Worm (Caenorhabditis elegans): ENCODE data around the gene coh-4.

DNA sequence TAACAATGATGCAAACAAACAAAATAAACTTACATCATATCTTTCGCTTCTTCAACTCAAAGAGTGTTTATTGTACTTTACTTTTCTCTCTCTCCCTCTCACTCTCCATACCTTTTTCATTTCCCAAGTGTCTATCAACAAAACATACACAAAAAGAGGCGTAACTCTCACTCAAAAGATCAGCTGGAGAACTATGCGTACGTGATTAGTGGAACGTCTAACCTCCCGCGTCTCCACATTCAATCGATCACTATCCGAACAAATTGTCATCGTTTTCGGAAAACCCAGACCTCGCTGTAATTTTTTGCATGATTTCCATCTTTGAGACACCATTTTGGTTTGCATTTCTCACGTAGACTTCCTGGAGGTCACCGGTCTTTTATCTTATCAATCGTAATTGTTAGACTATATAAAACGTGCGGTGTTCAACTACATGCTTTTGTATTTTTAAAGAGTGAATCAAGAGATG, 43.9 kb downstream of the coh-4 start, which contains the start of gene nhr-57:
- no peak for TF ChIP-seq ets-7 (tag; optimal IDR thresholded peaks at IDR 0.05)
- TF ChIP-seq ama-1 (optimal IDR thresholded peaks at IDR 0.05): no peak
- TF ChIP-seq B0310.2 (tag; optimal IDR thresholded peaks at IDR 0.05): no peak
- TF ChIP-seq tbx-37 (GFP tag; conservative IDR thresholded peaks at IDR 0.05): no peak
- TF ChIP-seq pes-1 (GFP tag; IDR thresholded peaks at IDR 0.05): no peak
- TF ChIP-seq sea-1 (GFP tag; conservative IDR thresholded peaks at IDR 0.05): no peak
- TF ChIP-seq aly-1 (tag; optimal IDR thresholded peaks at IDR 0.05): no peak
- TF ChIP-seq ceh-36 (tag; optimal IDR thresholded peaks at IDR 0.05): no peak

Measured in whole organism, early embryonic.